Worm (Caenorhabditis elegans) whole organism, L4 larva: ENCODE data around the gene fbxa-150.

Source experiments
- F10B5.3 ChIP-seq: sonication (generic microtip); optimal IDR thresholded peaks from 2 replicates; lab custom pipeline; 2016; ENCODE audit warnings: mild to moderate bottlenecking, missing genetic modification characterization, missing compliant biosample characterization
- ceh-82 ChIP-seq: sonication (generic microtip); optimal IDR thresholded peaks from 2 replicates; lab custom pipeline; 2017; ENCODE audit warnings: missing biosample characterization, missing genetic modification characterization
- ces-1 ChIP-seq: fragments of 150-350 bp; sonication (generic microtip); optimal IDR thresholded peaks from 4 replicates; lab custom pipeline; 2014; ENCODE audit warnings: missing biosample characterization, missing genetic modification reagents, missing genetic modification characterization
- fkh-10 ChIP-seq: fragments of 150-350 bp; optimal IDR thresholded peaks from 2 replicates; lab custom pipeline; 2014; ENCODE audit warnings: missing biosample characterization, missing genetic modification reagents, missing genetic modification characterization
- mdl-1 ChIP-seq, 2 experiments: fragments of 150-350 bp in 1 of 2; sonication (generic microtip) in 1 of 2; optimal IDR thresholded peaks; 2 replicates each; lab custom pipeline; 2014 to 2017; ENCODE audit warnings: missing biosample characterization in 2 of 2, missing genetic modification characterization in 2 of 2
- nhr-11 ChIP-seq: fragments of 150-350 bp; optimal IDR thresholded peaks from 2 replicates; lab custom pipeline; 2014; ENCODE audit warnings: missing biosample characterization, missing genetic modification characterization
- nhr-111 ChIP-seq: fragments of 200-800 bp; sonication (Bioruptor generic); optimal IDR thresholded peaks from 2 replicates; lab custom pipeline; 2018; ENCODE audit warnings: mild to moderate bottlenecking, missing genetic modification characterization, missing compliant biosample characterization
- nhr-76 ChIP-seq: fragments of 150-350 bp; optimal IDR thresholded peaks from 2 replicates; lab custom pipeline; 2014; ENCODE audit warnings: missing biosample characterization, missing genetic modification characterization
- nhr-77 ChIP-seq: fragments of 150-350 bp; optimal IDR thresholded peaks from 2 replicates; lab custom pipeline; 2014; ENCODE audit warnings: missing biosample characterization, missing genetic modification characterization
- saeg-2 ChIP-seq: fragments of 200-800 bp; sonication (Bioruptor generic); IDR thresholded peaks from 2 replicates; pipeline ENCODE4 v1.3.6; 2022; ENCODE audit warnings: missing genetic modification reagents, missing genetic modification characterization, missing compliant biosample characterization
- unc-39 ChIP-seq: sonication (generic microtip); optimal IDR thresholded peaks from 2 replicates; lab custom pipeline; 2017; ENCODE audit warnings: missing biosample characterization, missing genetic modification characterization
- unc-62 ChIP-seq, 3 experiments: fragments of 150-350 bp in 1 of 3; sonication (generic microtip); optimal IDR thresholded peaks in 2 of 3; peaks in 1 of 3; 1 replicate in 1 of 3; 2 replicates in 2 of 3; lab custom pipeline; 2014 to 2017; ENCODE audit warnings: missing biosample characterization in 3 of 3, missing genetic modification characterization in 3 of 3, missing genetic modification reagents in 3 of 3, missing genotype in 1 of 3
- zip-11 ChIP-seq: fragments of 200-800 bp; sonication (Bioruptor generic); IDR thresholded peaks from 2 replicates; pipeline ENCODE4 v1.3.6; 2022; ENCODE audit warnings: missing genetic modification characterization, missing compliant biosample characterization

DNA sequence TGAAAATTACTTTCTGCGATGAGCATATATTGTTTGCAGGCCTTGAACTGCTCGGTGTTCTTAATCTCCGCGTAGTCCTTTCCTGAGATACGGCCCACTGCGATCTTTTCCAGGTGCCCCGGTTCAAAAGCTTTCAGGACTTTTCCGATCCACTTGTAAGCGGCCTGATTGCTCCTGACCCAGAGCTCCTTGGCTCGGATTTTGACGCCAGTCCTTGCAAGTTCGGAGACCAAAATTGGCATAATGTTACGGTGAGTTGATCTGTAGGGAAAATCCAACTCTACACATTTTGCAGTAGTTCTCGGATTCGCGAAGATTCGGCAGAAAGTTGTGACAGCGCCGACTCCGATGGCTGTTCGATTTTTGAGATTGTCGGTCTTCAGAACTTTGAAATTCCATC, 5.4 kb upstream of the fbxa-150 start:
- TF ChIP-seq nhr-111 (no peak), saeg-2 (no peak), ceh-82 (tag; lab: Kevin White, UChicago) (no peak), fkh-10 (no peak), unc-62 (GFP tag; optimal IDR thresholded peaks at IDR 0.05 in 1 of 2; lab: Kevin White, UChicago) (no peak), unc-62 (tag; optimal IDR thresholded peaks at IDR 0.05; lab: Kevin White, UChicago) (no peak), nhr-11 (tag; lab: Kevin White, UChicago) (no peak), nhr-77 (no peak), mdl-1 (tag; optimal IDR thresholded peaks at IDR 0.05; lab: Kevin White, UChicago) (no peak), F10B5.3 (tag; lab: Kevin White, UChicago) (no peak), nhr-76 (tag; lab: Kevin White, UChicago) (no peak), zip-11 (GFP tag; lab: Robert Waterston, UW) (no peak), ces-1 (GFP tag; lab: Kevin White, UChicago) (no peak), unc-39 (tag; lab: Kevin White, UChicago) (no peak)
